Fruit fly (Drosophila melanogaster) whole organism, embryonic: ENCODE data around the gene Cyp303a1.

ENCODE experiments used
- Abd-B ChIP-seq: fragments of 200-800 bp; sonication (Bioruptor generic); optimal IDR thresholded peaks from 2 replicates; lab custom pipeline; 2018; ENCODE audit warnings: missing biosample characterization, mild to moderate bottlenecking, missing genetic modification characterization, moderate library complexity
- Atf-2 ChIP-seq: fragments of 200-800 bp; sonication (Bioruptor generic); optimal IDR thresholded peaks from 2 replicates; lab custom pipeline; 2016; ENCODE audit warnings: missing biosample characterization, missing genetic modification characterization
- Atf3 ChIP-seq: fragments of 200-800 bp; sonication (Bioruptor generic); optimal IDR thresholded peaks from 3 replicates; lab custom pipeline; 2016; ENCODE audit warnings: missing biosample characterization, missing genetic modification characterization
- BtbVII ChIP-seq: fragments of 200-800 bp; sonication (Bioruptor generic); optimal IDR thresholded peaks from 3 replicates; lab custom pipeline; 2017; ENCODE audit warnings: missing biosample characterization, mild to moderate bottlenecking, missing genetic modification characterization
- CG10321 ChIP-seq: fragments of 200-800 bp; sonication (Bioruptor generic); IDR thresholded peaks from 2 replicates; pipeline ENCODE4 v1.3.6; 2022; ENCODE audit warnings: missing biosample characterization, missing genetic modification characterization
- CG11398 ChIP-seq: fragments of 200-800 bp; sonication (Bioruptor generic); optimal IDR thresholded peaks from 2 replicates; lab custom pipeline; 2016; ENCODE audit warnings: missing biosample characterization, missing genetic modification characterization
- CG11723 ChIP-seq: fragments of 200-800 bp; sonication (Bioruptor generic); optimal IDR thresholded peaks from 2 replicates; lab custom pipeline; 2017; ENCODE audit warnings: missing biosample characterization, mild to moderate bottlenecking, missing genetic modification characterization
- CG14050 ChIP-seq: fragments of 200-800 bp; sonication (Bioruptor generic); IDR thresholded peaks from 3 replicates; pipeline ENCODE4 v1.3.6; 2022; ENCODE audit warnings: missing biosample characterization, missing genetic modification characterization
- CG14441 ChIP-seq: fragments of 200-800 bp; sonication (Bioruptor generic); IDR thresholded peaks from 2 replicates; pipeline ENCODE4 v1.3.6; 2022; ENCODE audit warnings: missing biosample characterization, missing genetic modification characterization
- CG14860 ChIP-seq: fragments of 200-800 bp; sonication (Bioruptor generic); IDR thresholded peaks from 3 replicates; pipeline ENCODE4 v1.3.6; 2022; ENCODE audit warnings: missing biosample characterization, missing genetic modification characterization; ENCODE audit not compliant: partially characterized antibody
- CG15514 ChIP-seq: fragments of 200-800 bp; sonication (Bioruptor generic); optimal IDR thresholded peaks from 3 replicates; lab custom pipeline; 2017; ENCODE audit warnings: missing biosample characterization, missing genetic modification characterization, mild to moderate bottlenecking, moderate library complexity, missing genetic modification reagents
- CG17612 ChIP-seq: fragments of 200-800 bp; sonication (Bioruptor generic); IDR thresholded peaks from 2 replicates; pipeline ENCODE4 v1.3.6; 2022; ENCODE audit warnings: missing biosample characterization, missing genetic modification characterization
- CG1792 ChIP-seq: fragments of 200-800 bp; sonication (Bioruptor generic); optimal IDR thresholded peaks from 2 replicates; lab custom pipeline; 2016; ENCODE audit warnings: missing biosample characterization, missing genetic modification characterization
- CG18764 ChIP-seq: fragments of 200-800 bp; sonication (Bioruptor generic); optimal IDR thresholded peaks from 3 replicates; lab custom pipeline; 2016; ENCODE audit warnings: missing biosample characterization, missing genetic modification characterization
- CG2202 ChIP-seq: fragments of 200-800 bp; sonication (Bioruptor generic); optimal IDR thresholded peaks from 2 replicates; lab custom pipeline; 2018; ENCODE audit warnings: missing biosample characterization, mild to moderate bottlenecking, missing genetic modification characterization
- CG3065 ChIP-seq: fragments of 200-800 bp; sonication (Bioruptor generic); optimal IDR thresholded peaks from 2 replicates; lab custom pipeline; 2016; ENCODE audit warnings: missing biosample characterization, missing genetic modification characterization
- CG33213 ChIP-seq: fragments of 200-800 bp; sonication (Bioruptor generic); optimal IDR thresholded peaks from 3 replicates; lab custom pipeline; 2016; ENCODE audit warnings: missing biosample characterization, missing genetic modification characterization
- CG3407 ChIP-seq: fragments of 200-800 bp; sonication (Bioruptor generic); optimal IDR thresholded peaks from 2 replicates; lab custom pipeline; 2018; ENCODE audit warnings: missing biosample characterization, mild to moderate bottlenecking, missing genetic modification characterization
- CG3726 ChIP-seq: fragments of 200-800 bp; sonication (Bioruptor generic); IDR thresholded peaks from 3 replicates; pipeline ENCODE4, ENCODE4 v1.3.6; 2022; ENCODE audit warnings: missing biosample characterization, missing genetic modification characterization
- CG3847 ChIP-seq: fragments of 200-800 bp; sonication (Bioruptor generic); IDR thresholded peaks from 2 replicates; pipeline ENCODE4 v1.3.6; 2022; ENCODE audit warnings: missing biosample characterization, missing genetic modification characterization
- CG4707 ChIP-seq: fragments of 200-800 bp; sonication (Bioruptor generic); optimal IDR thresholded peaks from 2 replicates; lab custom pipeline; 2018; ENCODE audit warnings: missing biosample characterization, mild to moderate bottlenecking, missing genetic modification characterization, moderate library complexity
- CG6254 ChIP-seq: fragments of 200-800 bp; sonication (Bioruptor generic); optimal IDR thresholded peaks from 3 replicates; lab custom pipeline; 2017; ENCODE audit warnings: mild to moderate bottlenecking, missing biosample characterization, missing genetic modification reagents, missing genetic modification characterization
- CG6654 ChIP-seq: fragments of 200-800 bp; sonication (Bioruptor generic); optimal IDR thresholded peaks from 2 replicates; lab custom pipeline; 2017; ENCODE audit warnings: missing biosample characterization, mild to moderate bottlenecking, missing genetic modification characterization
- CG7372 ChIP-seq: fragments of 200-800 bp; sonication (Bioruptor generic); IDR thresholded peaks from 2 replicates; pipeline ENCODE4 v1.3.6; 2022; ENCODE audit warnings: missing biosample characterization, missing genetic modification characterization
- CG7839 ChIP-seq: fragments of 200-800 bp; sonication (Bioruptor generic); optimal IDR thresholded peaks from 3 replicates; lab custom pipeline; 2018; ENCODE audit warnings: missing biosample characterization, mild to moderate bottlenecking, missing genetic modification characterization, moderate library complexity
- CG7987 ChIP-seq: fragments of 200-800 bp; sonication (Bioruptor generic); optimal IDR thresholded peaks from 2 replicates; lab custom pipeline; 2018; ENCODE audit warnings: missing biosample characterization, mild to moderate bottlenecking, missing genetic modification characterization, moderate library complexity
- CG9215 ChIP-seq: fragments of 200-800 bp; sonication (Bioruptor generic); IDR thresholded peaks from 2 replicates; pipeline ENCODE4 v1.3.6; 2022; ENCODE audit warnings: missing biosample characterization, missing genetic modification characterization
- CG9817 ChIP-seq: fragments of 200-800 bp; sonication (Bioruptor generic); optimal IDR thresholded peaks from 2 replicates; lab custom pipeline; 2018; ENCODE audit warnings: missing biosample characterization, mild to moderate bottlenecking, missing genetic modification characterization, moderate library complexity
- Dll ChIP-seq: fragments of 200-800 bp; sonication (Bioruptor generic); IDR thresholded peaks from 4 replicates; pipeline ENCODE4 v1.3.6; 2022; ENCODE audit warnings: missing biosample characterization, missing genetic modification characterization; ENCODE audit not compliant: partially characterized antibody
- HmgD ChIP-seq: fragments of 200-800 bp; sonication (Bioruptor generic); optimal IDR thresholded peaks from 3 replicates; lab custom pipeline; 2016; ENCODE audit warnings: missing biosample characterization, missing genetic modification characterization
- Hmx ChIP-seq: fragments of 200-800 bp; sonication (Bioruptor generic); optimal IDR thresholded peaks from 2 replicates; lab custom pipeline; 2016; ENCODE audit warnings: missing biosample characterization, missing genetic modification characterization
- Hsf ChIP-seq: fragments of 200-800 bp; sonication (Bioruptor generic); optimal IDR thresholded peaks from 3 replicates; lab custom pipeline; 2016; ENCODE audit warnings: missing biosample characterization, missing genetic modification characterization
- NC2β ChIP-seq: fragments of 200-800 bp; sonication (Bioruptor generic); optimal IDR thresholded peaks from 2 replicates; lab custom pipeline; 2016; ENCODE audit warnings: missing biosample characterization, missing genetic modification characterization
- NFAT ChIP-seq: fragments of 200-800 bp; sonication (Bioruptor generic); IDR thresholded peaks from 2 replicates; pipeline ENCODE4 v1.3.6; 2022; ENCODE audit warnings: missing biosample characterization, missing genetic modification characterization
- Trl ChIP-seq, 3 experiments: fragments of >200 bp in 2 of 3; fragments of 200-800 bp in 1 of 3; sonication (Bioruptor generic) in 1 of 3; optimal IDR thresholded peaks; 2 replicates in 1 of 3; 3 replicates in 2 of 3; lab custom pipeline; 2016 to 2017; ENCODE audit warnings: missing biosample characterization in 1 of 3, missing genetic modification characterization in 1 of 3
- ci ChIP-seq: fragments of 200-800 bp; sonication (Bioruptor generic); IDR thresholded peaks from 3 replicates; pipeline ENCODE4 v1.3.6; 2022; ENCODE audit warnings: missing biosample characterization, missing genetic modification characterization
- danr ChIP-seq: fragments of 200-800 bp; sonication (Bioruptor generic); IDR thresholded peaks from 2 replicates; pipeline ENCODE4 v1.3.6; 2022; ENCODE audit warnings: missing biosample characterization, missing genetic modification characterization
- ems ChIP-seq: fragments of 200-800 bp; sonication (Bioruptor generic); optimal IDR thresholded peaks from 3 replicates; lab custom pipeline; 2016; ENCODE audit warnings: missing biosample characterization, missing genetic modification characterization
- fd3F ChIP-seq: fragments of 200-800 bp; sonication (Bioruptor generic); optimal IDR thresholded peaks from 2 replicates; lab custom pipeline; 2018; ENCODE audit warnings: missing biosample characterization, mild to moderate bottlenecking, missing genetic modification characterization, moderate library complexity
- lilli ChIP-seq: fragments of 200-800 bp; sonication (Bioruptor generic); optimal IDR thresholded peaks from 3 replicates; lab custom pipeline; 2016; ENCODE audit warnings: missing biosample characterization, missing genetic modification characterization
- pita ChIP-seq: fragments of 200-800 bp; sonication (Bioruptor generic); optimal IDR thresholded peaks from 2 replicates; lab custom pipeline; 2017; ENCODE audit warnings: missing biosample characterization, mild to moderate bottlenecking, missing genetic modification characterization
- pnt ChIP-seq: fragments of 200-800 bp; sonication (Bioruptor generic); optimal IDR thresholded peaks from 3 replicates; lab custom pipeline; 2016; ENCODE audit warnings: missing biosample characterization, missing genetic modification characterization
- slbo ChIP-seq: fragments of 200-800 bp; sonication (Bioruptor generic); IDR thresholded peaks from 2 replicates; pipeline ENCODE4 v1.3.6; 2022; ENCODE audit warnings: missing biosample characterization, missing genetic modification characterization
- tna ChIP-seq: fragments of 200-800 bp; sonication (Bioruptor generic); IDR thresholded peaks from 2 replicates; pipeline ENCODE4 v1.3.6; 2022; ENCODE audit warnings: missing biosample characterization, missing genetic modification characterization; ENCODE audit not compliant: partially characterized antibody
- toy ChIP-seq: fragments of 200-800 bp; sonication (Bioruptor generic); IDR thresholded peaks from 2 replicates; pipeline ENCODE4 v1.3.6; 2022; ENCODE audit warnings: missing biosample characterization, missing genetic modification characterization
- tup ChIP-seq: fragments of 200-800 bp; sonication (Bioruptor generic); optimal IDR thresholded peaks from 2 replicates; lab custom pipeline; 2016; ENCODE audit warnings: missing biosample characterization, mild to moderate bottlenecking, missing genetic modification characterization, moderate library complexity
- unpg ChIP-seq: fragments of 200-800 bp; sonication (Bioruptor generic); optimal IDR thresholded peaks from 3 replicates; lab custom pipeline; 2018; ENCODE audit warnings: missing biosample characterization, mild to moderate bottlenecking, missing genetic modification characterization, moderate library complexity
- vnd ChIP-seq: fragments of 200-800 bp; sonication (Bioruptor generic); IDR thresholded peaks from 3 replicates; pipeline ENCODE4 v1.3.6; 2022; ENCODE audit warnings: missing biosample characterization, missing genetic modification characterization; ENCODE audit not compliant: partially characterized antibody
- vvl ChIP-seq: fragments of 200-800 bp; sonication (Bioruptor generic); IDR thresholded peaks from 2 replicates; pipeline ENCODE4 v1.3.6; 2022; ENCODE audit warnings: missing biosample characterization, missing genetic modification characterization
- wek ChIP-seq: fragments of 200-800 bp; sonication (Bioruptor generic); optimal IDR thresholded peaks from 3 replicates; lab custom pipeline; 2018; ENCODE audit warnings: missing biosample characterization, mild to moderate bottlenecking, missing genetic modification characterization, moderate library complexity
- z ChIP-seq: fragments of 200-800 bp; sonication (Bioruptor generic); IDR thresholded peaks from 3 replicates; pipeline ENCODE4 v1.3.6; 2022; ENCODE audit warnings: missing biosample characterization, missing genetic modification characterization

Cyp303a1 gene

DNA sequence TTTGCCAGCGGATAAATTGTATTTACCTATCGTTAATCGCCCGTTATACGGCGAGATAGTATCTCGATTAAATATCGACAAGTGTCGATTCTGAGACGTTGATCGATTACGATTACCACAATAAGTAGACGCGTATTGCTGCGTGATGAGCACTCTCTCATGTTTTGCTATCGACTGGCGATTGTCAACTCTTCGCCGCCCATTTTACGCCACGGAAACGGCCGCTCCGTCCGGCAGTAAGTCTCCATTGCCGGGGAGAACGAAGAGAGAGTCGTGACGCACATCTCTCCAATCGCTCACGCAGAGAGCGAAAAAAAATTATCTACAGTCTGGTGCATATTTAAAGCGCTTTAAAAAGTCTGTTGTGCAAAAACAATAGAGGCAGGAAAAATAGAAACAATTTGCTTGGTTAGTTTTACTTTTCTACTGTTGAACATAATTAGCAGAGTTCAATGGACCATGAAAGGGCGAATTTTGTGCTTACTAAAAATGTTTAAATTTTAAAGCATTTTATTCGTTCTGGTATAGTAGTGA is 42.3 kb upstream of the Cyp303a1 start, which contains the start of gene CG46309 (continued):
- TF ChIP-seq CG2202 (tag; lab: Kevin White, UChicago) (no peak), lilli (peak; percentile 70), NFAT (GFP tag; lab: Robert Waterston, UW) (no peak), toy (GFP tag; lab: Robert Waterston, UW) (no peak), CG9215 (GFP tag; lab: Robert Waterston, UW) (no peak), pita (GFP tag; lab: Kevin White, UChicago) (no peak), CG18764 (GFP tag; lab: Kevin White, UChicago) (no peak), CG15514 (no peak), CG3407 (GFP tag; lab: Kevin White, UChicago) (no peak), CG14441 (GFP tag; lab: Robert Waterston, UW) (no peak), Hmx (GFP tag; lab: Kevin White, UChicago) (no peak), tup (GFP tag; lab: Kevin White, UChicago) (no peak), CG3726 (GFP tag; lab: Robert Waterston, UW) (no peak), slbo (GFP tag; lab: Robert Waterston, UW) (no peak), vvl (GFP tag; lab: Robert Waterston, UW) (no peak), CG3065 (GFP tag; lab: Kevin White, UChicago) (no peak), CG4707 (GFP tag; lab: Kevin White, UChicago) (peak; percentile 48), Hsf (GFP tag; lab: Kevin White, UChicago) (no peak), CG7839 (no peak), CG17612 (GFP tag; lab: Robert Waterston, UW) (no peak), unpg (GFP tag; lab: Kevin White, UChicago) (no peak), CG14050 (GFP tag; lab: Robert Waterston, UW) (peak; percentile 23; the same call in 1 of the 3 replicates), HmgD (GFP tag; lab: Kevin White, UChicago) (no peak), CG11723 (GFP tag; lab: Kevin White, UChicago) (no peak), fd3F (peak; percentile 13), danr (GFP tag; lab: Robert Waterston, UW) (no peak), CG1792 (GFP tag; lab: Kevin White, UChicago) (no peak), CG9817 (tag; lab: Kevin White, UChicago) (no peak), vnd (GFP tag; lab: Robert Waterston, UW) (peak; percentile 87; the same call in 2 of the 3 replicates), CG6654 (GFP tag; lab: Kevin White, UChicago) (no peak), CG33213 (GFP tag; lab: Kevin White, UChicago) (no peak), wek (GFP tag; lab: Kevin White, UChicago) (no peak), Atf3 (GFP tag; lab: Kevin White, UChicago) (no peak), CG14860 (GFP tag; lab: Robert Waterston, UW) (peak; percentile 95), ci (GFP tag; lab: Robert Waterston, UW) (no peak), ems (peak; percentile 6), Dll (GFP tag; lab: Robert Waterston, UW) (peak; percentile 86), Atf-2 (GFP tag; lab: Kevin White, UChicago) (no peak), z (GFP tag; lab: Robert Waterston, UW) (no peak), CG3847 (GFP tag; lab: Robert Waterston, UW) (no peak), Trl (optimal IDR thresholded peaks at IDR 0.05; lab: Kevin White, UChicago) (peak; percentile 82 to 86), Trl (GFP tag; optimal IDR thresholded peaks at IDR 0.05; lab: Kevin White, UChicago) (no peak), NC2β (GFP tag; lab: Kevin White, UChicago) (no peak), CG11398 (GFP tag; lab: Kevin White, UChicago) (peak; percentile 9), CG7987 (GFP tag; lab: Kevin White, UChicago) (no peak), CG6254 (GFP tag; lab: Kevin White, UChicago) (peak; percentile 9), CG10321 (GFP tag; lab: Robert Waterston, UW) (no peak), Abd-B (GFP tag; lab: Kevin White, UChicago) (no peak), tna (GFP tag; lab: Robert Waterston, UW) (peak; percentile 99), BtbVII (peak; percentile 72), CG7372 (GFP tag; lab: Robert Waterston, UW) (no peak), pnt (GFP tag; lab: Kevin White, UChicago) (no peak)
